Fruit fly (Drosophila melanogaster): ENCODE results near the gene mbo.

Gene mbo

dm6 chr3R:12653511-12654252 is 25.2 kb downstream of the mbo start (continued):
- TF ChIP-seq Xbp1 (GFP tag; optimal IDR thresholded peaks at IDR 0.05) (peak; percentile 81), chif (GFP tag; optimal IDR thresholded peaks at IDR 0.05) (peak; percentile 75 to 77), lbe (GFP tag; optimal IDR thresholded peaks at IDR 0.05) (no peak), sob (GFP tag; IDR thresholded peaks at IDR 0.05) (peak; percentile 66; the same call in 1 of the 2 replicates), ci (GFP tag; IDR thresholded peaks at IDR 0.05) (peak; percentile 80), CG7963 (GFP tag; IDR thresholded peaks at IDR 0.05; ENCODE audit: partially characterized antibody) (no peak), stwl (tag; optimal IDR thresholded peaks at IDR 0.05) (no peak), CG8089 (GFP tag; optimal IDR thresholded peaks at IDR 0.05) (peak; percentile 69), nerfin-2 (GFP tag; IDR thresholded peaks at IDR 0.05; ENCODE audit: partially characterized antibody) (0 out of 2 replicates have a peak, but pooled peaks have one; percentile 18), CG14710 (tag; optimal IDR thresholded peaks at IDR 0.05) (peak; percentile 35), Hr51 (GFP tag; optimal IDR thresholded peaks at IDR 0.05) (peak; percentile 40 to 94), Sin3A (optimal IDR thresholded peaks at IDR 0.05) (no peak), CG8388 (GFP tag; optimal IDR thresholded peaks at IDR 0.05) (peak; percentile 72), CG7372 (GFP tag; IDR thresholded peaks at IDR 0.05) (peak; percentile 84), ac (GFP tag; optimal IDR thresholded peaks at IDR 0.05) (no peak), bcd (GFP tag; optimal IDR thresholded peaks at IDR 0.05) (peak; percentile 85), Pdp1 (GFP tag; optimal IDR thresholded peaks at IDR 0.05) (peak; percentile 81 to 99), CG11504 (tag; optimal IDR thresholded peaks at IDR 0.05) (peak; percentile 88), Adf1 (GFP tag; IDR thresholded peaks at IDR 0.05) (peak; percentile 27), CG10462 (GFP tag; optimal IDR thresholded peaks at IDR 0.05) (peak; percentile 61), Hmx (GFP tag; optimal IDR thresholded peaks at IDR 0.05) (no peak), slp2 (GFP tag; optimal IDR thresholded peaks at IDR 0.05) (peak; percentile 84), CG10543 (GFP tag; optimal IDR thresholded peaks at IDR 0.05) (peak; percentile 67), grn (GFP tag; optimal IDR thresholded peaks at IDR 0.05) (no peak), CG8290 (GFP tag; optimal IDR thresholded peaks at IDR 0.05) (no peak), CG8290 (tag; optimal IDR thresholded peaks at IDR 0.05) (peak in 1 of 2 experiments; percentile 76), org-1 (GFP tag; optimal IDR thresholded peaks at IDR 0.05) (peak; percentile 88), CG17802 (tag; optimal IDR thresholded peaks at IDR 0.05) (peak; percentile 13), Abd-B (GFP tag; optimal IDR thresholded peaks at IDR 0.05) (peak; percentile 86), CG16779 (GFP tag; IDR thresholded peaks at IDR 0.05) (no peak), hbn (GFP tag; IDR thresholded peaks at IDR 0.05; ENCODE audit: partially characterized antibody) (no peak), peb (GFP tag; IDR thresholded peaks at IDR 0.05) (peak; percentile 54; the same call in 1 of the 2 replicates), MTF-1 (GFP tag; optimal IDR thresholded peaks at IDR 0.05; ENCODE audit: borderline replicate concordance) (no peak), Max (GFP tag; optimal IDR thresholded peaks at IDR 0.05) (peak; percentile 53), CG3407 (GFP tag; optimal IDR thresholded peaks at IDR 0.05) (peak; percentile 72), MESR4 (GFP tag; optimal IDR thresholded peaks at IDR 0.05) (no peak), CG17385 (GFP tag; optimal IDR thresholded peaks at IDR 0.05) (peak; percentile 76), knrl (GFP tag; IDR thresholded peaks at IDR 0.05; ENCODE audit: partially characterized antibody) (no peak), dysf (GFP tag; IDR thresholded peaks at IDR 0.05) (peak; percentile 93), fu2 (GFP tag; optimal IDR thresholded peaks at IDR 0.05) (peak; percentile 75), ftz-f1 (GFP tag; optimal IDR thresholded peaks at IDR 0.05) (no peak), D (optimal IDR thresholded peaks at IDR 0.05) (no peak), D (GFP tag; optimal IDR thresholded peaks at IDR 0.05) (peak; percentile 84), CG7839 (tag; optimal IDR thresholded peaks at IDR 0.05) (peak; percentile 89), Optix (GFP tag; IDR thresholded peaks at IDR 0.05) (peak; percentile 80; the same call in 2 of the 3 replicates), CG2199 (GFP tag; IDR thresholded peaks at IDR 0.05) (no peak), CG4707 (GFP tag; optimal IDR thresholded peaks at IDR 0.05) (peak; percentile 69), run (tag; optimal IDR thresholded peaks at IDR 0.05) (peak; percentile 76), CG7357 (GFP tag; IDR thresholded peaks at IDR 0.05) (peak; percentile 81)
